Fruit fly (Drosophila melanogaster) whole organism, larva: ENCODE measurements around the gene prd1.

Experiments used
- noc ChIP-seq: fragments of 200-800 bp; sonication (Bioruptor generic); optimal IDR thresholded peaks from 3 replicates; lab custom pipeline; 2019; ENCODE audit warnings: missing biosample characterization, mild to moderate bottlenecking, missing genetic modification characterization, moderate library complexity

Gene prd1

dm6 chr3R:11786695-11787226, at the start of gene prd1, which contains the start of gene HisCl1:
prd1 (minus strand) TSS chr3R:11787014.
HisCl1 (plus strand) TSS chr3R:11787176.
- TF ChIP-seq noc = no peak

- TF ChIP-seq noc = no peak
Observed at dm6 chr3R:11833406-11833805, 46.6 kb upstream of the prd1 start.

- no peak for TF ChIP-seq noc
Observed at dm6 chr3R:11830757-11831586, 44.2 kb upstream of the prd1 start.

- TF ChIP-seq noc = no peak
Observed at dm6 chr3R:11822266-11822665, 35.5 kb upstream of the prd1 start, which contains the start of gene Kyat. Kyat (minus strand) TSS chr3R:11822493.

dm6 chr3R:11821800-11822199, 35.0 kb upstream of the prd1 start:
- TF ChIP-seq noc = no peak

dm6 chr3R:11820148-11820547, 33.3 kb upstream of the prd1 start:
- no peak for TF ChIP-seq noc

dm6 chr3R:11819640-11819979, 32.8 kb upstream of the prd1 start:
- TF ChIP-seq noc = no peak

- peak; percentile 26 for TF ChIP-seq noc
Observed at dm6 chr3R:11818930-11819639, 32.3 kb upstream of the prd1 start, which contains the start of the genes COX5A and glo. COX5A (plus strand) TSS chr3R:11819359. glo (minus strand) TSS chr3R:11819420.

dm6 chr3R:11812881-11813466, 26.2 kb upstream of the prd1 start, which contains the start of gene ClC-a:
ClC-a (minus strand) TSS chr3R:11813207.
- peak; percentile 66 for TF ChIP-seq noc

dm6 chr3R:11812479-11812878, 25.7 kb upstream of the prd1 start:
- TF ChIP-seq noc = no peak

- TF ChIP-seq noc = peak; percentile 40
Observed at dm6 chr3R:11810831-11811484, 24.1 kb upstream of the prd1 start.

- peak; percentile 22 for TF ChIP-seq noc
Observed at dm6 chr3R:11809620-11810019, 22.8 kb upstream of the prd1 start.

- no peak for TF ChIP-seq noc
Observed at dm6 chr3R:11807641-11808040, 20.8 kb upstream of the prd1 start.

- no peak for TF ChIP-seq noc
Observed at dm6 chr3R:11806753-11807152, 19.9 kb upstream of the prd1 start.

- peak; percentile 5 for TF ChIP-seq noc
Observed at dm6 chr3R:11805584-11805983, 18.8 kb upstream of the prd1 start.

dm6 chr3R:11796780-11797179, 10.0 kb upstream of the prd1 start, which contains the start of gene Sbf:
Sbf (minus strand) TSS chr3R:11796948.
- no peak for TF ChIP-seq noc
